Fruit fly (Drosophila melanogaster) whole organism, embryonic: ENCODE data around the gene sals.
A peak's percentile ranks its signal among the peaks of the same experiment; 100 is the strongest.

ENCODE experiments used
- B-H1 ChIP-seq: fragments of 200-800 bp; sonication (Bioruptor generic); IDR thresholded peaks from 3 replicates; pipeline ENCODE4 v1.3.6; 2022; ENCODE audit warnings: missing biosample characterization, missing genetic modification characterization
- B-H2 ChIP-seq: fragments of 200-800 bp; sonication (Bioruptor generic); optimal IDR thresholded peaks from 2 replicates; lab custom pipeline; 2018; ENCODE audit warnings: missing biosample characterization, mild to moderate bottlenecking, missing genetic modification characterization
- CG10321 ChIP-seq: fragments of 200-800 bp; sonication (Bioruptor generic); IDR thresholded peaks from 2 replicates; pipeline ENCODE4 v1.3.6; 2022; ENCODE audit warnings: missing biosample characterization, missing genetic modification characterization
- CG12104 ChIP-seq: fragments of 200-800 bp; sonication (Bioruptor generic); optimal IDR thresholded peaks from 3 replicates; lab custom pipeline; 2016; ENCODE audit warnings: missing biosample characterization, missing genetic modification characterization
- CG15479 ChIP-seq: fragments of 200-800 bp; sonication (Bioruptor generic); optimal IDR thresholded peaks from 3 replicates; lab custom pipeline; 2019; ENCODE audit warnings: missing biosample characterization, mild to moderate bottlenecking, missing genetic modification characterization, moderate library complexity
- CG17829 ChIP-seq: fragments of 200-800 bp; optimal IDR thresholded peaks from 2 replicates; lab custom pipeline; 2019; ENCODE audit warnings: missing biosample characterization, mild to moderate bottlenecking, missing genetic modification characterization, moderate library complexity
- CG2116 ChIP-seq: fragments of 200-800 bp; sonication (Bioruptor generic); optimal IDR thresholded peaks from 3 replicates; lab custom pipeline; 2018; ENCODE audit warnings: missing biosample characterization, mild to moderate bottlenecking, missing genetic modification characterization
- CG2120 ChIP-seq: fragments of 200-800 bp; sonication (Bioruptor generic); optimal IDR thresholded peaks from 3 replicates; lab custom pipeline; 2016; ENCODE audit warnings: missing biosample characterization, missing genetic modification characterization
- CG34422 ChIP-seq: fragments of 200-800 bp; sonication (Bioruptor generic); IDR thresholded peaks from 3 replicates; pipeline ENCODE4 v1.3.6; 2022; ENCODE audit warnings: missing biosample characterization, missing genetic modification characterization
- CG4424 ChIP-seq: fragments of 200-800 bp; sonication (Bioruptor generic); optimal IDR thresholded peaks from 3 replicates; lab custom pipeline; 2016; ENCODE audit warnings: missing biosample characterization, missing genetic modification characterization
- CG5180 ChIP-seq: fragments of 200-800 bp; sonication (Bioruptor generic); optimal IDR thresholded peaks from 3 replicates; lab custom pipeline; 2017; ENCODE audit warnings: missing biosample characterization, missing genetic modification characterization, mild to moderate bottlenecking, moderate library complexity, missing genetic modification reagents
- CG7786 ChIP-seq: fragments of 200-800 bp; sonication (Bioruptor generic); optimal IDR thresholded peaks from 2 replicates; lab custom pipeline; 2016; ENCODE audit warnings: missing biosample characterization, missing genetic modification characterization
- CG8478 ChIP-seq: fragments of >200 bp; optimal IDR thresholded peaks from 2 replicates; lab custom pipeline; 2018
- D ChIP-seq, 2 experiments: fragments of 200-800 bp in 1 of 2; fragments of >200 bp in 1 of 2; sonication (Bioruptor generic) in 1 of 2; optimal IDR thresholded peaks; 2 replicates in 1 of 2; 3 replicates in 1 of 2; lab custom pipeline; 2017; ENCODE audit warnings: mild to moderate bottlenecking in 1 of 2, missing biosample characterization in 1 of 2, missing genetic modification characterization in 1 of 2, missing genetic modification reagents in 1 of 2
- Dip3 ChIP-seq: fragments of 200-800 bp; sonication (Bioruptor generic); optimal IDR thresholded peaks from 3 replicates; lab custom pipeline; 2016; ENCODE audit warnings: missing biosample characterization, missing genetic modification characterization
- Doc3 ChIP-seq: fragments of 200-800 bp; sonication (Bioruptor generic); IDR thresholded peaks from 3 replicates; pipeline ENCODE4 v1.3.6; 2022; ENCODE audit warnings: missing biosample characterization, missing genetic modification characterization; ENCODE audit not compliant: partially characterized antibody
- E2f2 ChIP-seq: fragments of 200-800 bp; sonication (Bioruptor generic); IDR thresholded peaks from 2 replicates; pipeline ENCODE4 v1.3.6; 2022; ENCODE audit warnings: missing biosample characterization, missing genetic modification characterization
- HLH3B ChIP-seq: fragments of 200-800 bp; sonication (Bioruptor generic); IDR thresholded peaks from 2 replicates; pipeline ENCODE4 v1.3.6; 2022; ENCODE audit warnings: missing biosample characterization, missing genetic modification characterization
- Hr78 ChIP-seq, 2 experiments: fragments of 200-800 bp in 1 of 2; fragments of >200 bp in 1 of 2; sonication (Bioruptor generic) in 1 of 2; optimal IDR thresholded peaks; 2 replicates each; lab custom pipeline; 2017 to 2019; ENCODE audit warnings: missing biosample characterization in 2 of 2, missing genetic modification characterization in 2 of 2, mild to moderate bottlenecking in 1 of 2, moderate library complexity in 1 of 2
- Mrtf ChIP-seq: fragments of 200-800 bp; sonication (Bioruptor generic); IDR thresholded peaks from 3 replicates; pipeline ENCODE4 v1.3.6; 2022; ENCODE audit warnings: missing biosample characterization, missing genetic modification characterization
- NC2β ChIP-seq: fragments of 200-800 bp; sonication (Bioruptor generic); optimal IDR thresholded peaks from 2 replicates; lab custom pipeline; 2016; ENCODE audit warnings: missing biosample characterization, missing genetic modification characterization
- NK7.1 ChIP-seq: fragments of 200-800 bp; sonication (Bioruptor generic); optimal IDR thresholded peaks from 3 replicates; lab custom pipeline; 2016; ENCODE audit warnings: missing biosample characterization, missing genetic modification characterization
- Nf-YB ChIP-seq: fragments of 200-800 bp; sonication (Bioruptor generic); optimal IDR thresholded peaks from 3 replicates; lab custom pipeline; 2019; ENCODE audit warnings: missing biosample characterization, mild to moderate bottlenecking, missing genetic modification characterization, moderate library complexity
- Six4 ChIP-seq: fragments of 200-800 bp; sonication (Bioruptor generic); optimal IDR thresholded peaks from 2 replicates; lab custom pipeline; 2016; ENCODE audit warnings: missing biosample characterization, missing genetic modification characterization
- Taf1 ChIP-seq: fragments of 200-800 bp; sonication (Bioruptor generic); IDR thresholded peaks from 2 replicates; pipeline ENCODE4 v1.3.6; 2022; ENCODE audit warnings: missing biosample characterization, missing genetic modification characterization
- ara ChIP-seq: fragments of 200-800 bp; sonication (Bioruptor generic); IDR thresholded peaks from 2 replicates; pipeline ENCODE4 v1.3.6; 2022; ENCODE audit warnings: missing biosample characterization, missing genetic modification characterization
- ash1 ChIP-seq: fragments of 200-800 bp; sonication (Bioruptor generic); optimal IDR thresholded peaks from 2 replicates; lab custom pipeline; 2018; ENCODE audit warnings: missing biosample characterization, mild to moderate bottlenecking, missing genetic modification characterization
- bbx ChIP-seq: fragments of 200-800 bp; sonication (Bioruptor generic); IDR thresholded peaks from 2 replicates; pipeline ENCODE4 v1.3.6; 2022; ENCODE audit warnings: missing biosample characterization, missing genetic modification characterization; ENCODE audit not compliant: partially characterized antibody
- bowl ChIP-seq: fragments of 200-800 bp; sonication (Bioruptor generic); IDR thresholded peaks from 2 replicates; pipeline ENCODE4 v1.3.6; 2022; ENCODE audit warnings: missing biosample characterization, missing genetic modification characterization
- btn ChIP-seq: fragments of 200-800 bp; sonication (Bioruptor generic); optimal IDR thresholded peaks from 2 replicates; lab custom pipeline; 2016; ENCODE audit warnings: missing biosample characterization, missing genetic modification characterization
- cato ChIP-seq: fragments of 200-800 bp; sonication (Bioruptor generic); optimal IDR thresholded peaks from 2 replicates; lab custom pipeline; 2016; ENCODE audit warnings: missing biosample characterization, missing genetic modification characterization, borderline replicate concordance
- chm ChIP-seq: fragments of 200-800 bp; sonication (Bioruptor generic); IDR thresholded peaks from 2 replicates; pipeline ENCODE4 v1.3.6; 2022; ENCODE audit warnings: missing biosample characterization, missing genetic modification characterization
- chn ChIP-seq: fragments of 200-800 bp; sonication (Bioruptor generic); optimal IDR thresholded peaks from 2 replicates; lab custom pipeline; 2016; ENCODE audit warnings: missing biosample characterization, missing genetic modification characterization
- crc ChIP-seq: fragments of 200-800 bp; sonication (Bioruptor generic); optimal IDR thresholded peaks from 2 replicates; lab custom pipeline; 2016; ENCODE audit warnings: missing biosample characterization, missing genetic modification characterization
- dmrt11E ChIP-seq: fragments of 200-800 bp; sonication (Bioruptor generic); optimal IDR thresholded peaks from 3 replicates; lab custom pipeline; 2018; ENCODE audit warnings: missing biosample characterization, mild to moderate bottlenecking, missing genetic modification characterization, moderate library complexity
- eve ChIP-seq, 2 experiments: fragments of >200 bp; optimal IDR thresholded peaks; 2 replicates each; lab custom pipeline; 2017; ENCODE audit warnings: missing biosample characterization in 2 of 2, missing genetic modification characterization in 2 of 2
- fu2 ChIP-seq: fragments of 200-800 bp; sonication (Bioruptor generic); optimal IDR thresholded peaks from 2 replicates; lab custom pipeline; 2016; ENCODE audit warnings: missing biosample characterization, missing genetic modification characterization
- hth ChIP-seq: fragments of >200 bp; optimal IDR thresholded peaks from 2 replicates; lab custom pipeline; 2017; ENCODE audit warnings: inconsistent platforms
- lov ChIP-seq, 2 experiments: fragments of 200-800 bp in 1 of 2; fragments of >200 bp in 1 of 2; sonication (Bioruptor generic) in 1 of 2; IDR thresholded peaks in 1 of 2; optimal IDR thresholded peaks in 1 of 2; 2 replicates in 1 of 2; 3 replicates in 1 of 2; pipeline versions ENCODE4 v1.3.6 to Lab custom; 2017 to 2022; ENCODE audit warnings: missing biosample characterization in 1 of 2, missing genetic modification characterization in 1 of 2
- mam ChIP-seq: fragments of 200-800 bp; sonication (Bioruptor generic); optimal IDR thresholded peaks from 3 replicates; lab custom pipeline; 2016; ENCODE audit warnings: missing biosample characterization, missing genetic modification characterization
- p53 ChIP-seq: fragments of 200-800 bp; sonication (Bioruptor generic); optimal IDR thresholded peaks from 2 replicates; lab custom pipeline; 2016; ENCODE audit warnings: missing biosample characterization, missing genetic modification characterization
- pan ChIP-seq, 4 experiments: fragments of >200 bp in 3 of 4; fragments of 200-800 bp in 1 of 4; sonication (Bioruptor generic) in 1 of 4; optimal IDR thresholded peaks in 3 of 4; IDR thresholded peaks in 1 of 4; 2 replicates each; pipeline versions ENCODE4 v1.3.6 to Lab custom; 2017 to 2022; ENCODE audit warnings: missing biosample characterization in 2 of 4, missing genetic modification characterization in 2 of 4, mixed read lengths in 1 of 4
- pb ChIP-seq: fragments of 200-800 bp; sonication (Bioruptor generic); optimal IDR thresholded peaks from 3 replicates; lab custom pipeline; 2016; ENCODE audit warnings: missing biosample characterization, missing genetic modification characterization
- prd ChIP-seq, 3 experiments: fragments of >200 bp in 2 of 3; fragments of 200-800 bp in 1 of 3; sonication (Bioruptor generic) in 1 of 3; optimal IDR thresholded peaks in 2 of 3; IDR thresholded peaks in 1 of 3; 2 replicates in 2 of 3; 3 replicates in 1 of 3; pipeline versions ENCODE4 v1.3.6 to Lab custom; 2017 to 2022; ENCODE audit warnings: missing biosample characterization in 1 of 3, missing genetic modification characterization in 1 of 3
- shn ChIP-seq: fragments of 200-800 bp; sonication (Bioruptor generic); optimal IDR thresholded peaks from 3 replicates; lab custom pipeline; 2016; ENCODE audit warnings: missing biosample characterization, missing genetic modification characterization
- sug ChIP-seq: fragments of 200-800 bp; optimal IDR thresholded peaks from 2 replicates; lab custom pipeline; 2019; ENCODE audit warnings: missing biosample characterization, mild to moderate bottlenecking, missing genetic modification characterization, moderate library complexity
- tgo ChIP-seq: fragments of 200-800 bp; sonication (Bioruptor generic); IDR thresholded peaks from 3 replicates; pipeline ENCODE4 v1.3.6; 2022; ENCODE audit warnings: missing biosample characterization, missing genetic modification characterization
- tin ChIP-seq: fragments of 200-800 bp; sonication (Bioruptor generic); optimal IDR thresholded peaks from 3 replicates; lab custom pipeline; 2016; ENCODE audit warnings: missing biosample characterization, missing genetic modification characterization
- tna ChIP-seq: fragments of 200-800 bp; sonication (Bioruptor generic); IDR thresholded peaks from 2 replicates; pipeline ENCODE4 v1.3.6; 2022; ENCODE audit warnings: missing biosample characterization, missing genetic modification characterization; ENCODE audit not compliant: partially characterized antibody

sals gene

DNA sequence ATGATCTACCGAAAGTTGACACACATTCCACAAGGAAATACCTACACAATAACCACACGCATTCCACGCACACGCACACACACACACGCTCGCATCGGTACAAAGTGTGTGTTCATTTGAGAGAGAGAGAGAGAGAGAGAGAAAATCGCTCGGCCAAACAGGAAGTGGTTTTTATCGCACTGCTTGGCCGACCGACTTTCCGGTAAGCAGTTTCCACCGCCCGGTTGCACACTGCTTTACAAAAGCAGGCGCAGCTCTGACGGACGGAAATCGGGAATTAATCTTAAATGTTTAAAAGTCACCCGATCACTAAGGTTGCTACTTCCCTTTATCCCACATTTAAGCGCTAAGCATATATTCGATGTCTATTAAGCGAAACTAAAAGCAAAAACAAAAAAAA, 58.8 kb downstream of the sals start (continued):
- no peak for TF ChIP-seq eve (GFP tag; optimal IDR thresholded peaks at IDR 0.05; lab: Kevin White, UChicago)
- TF ChIP-seq NC2β (GFP tag; lab: Kevin White, UChicago): no peak
- TF ChIP-seq CG2116 (GFP tag; lab: Kevin White, UChicago): peak; percentile 51
- TF ChIP-seq Doc3 (GFP tag; lab: Robert Waterston, UW): no peak
- TF ChIP-seq CG10321 (GFP tag; lab: Robert Waterston, UW): peak; percentile 41; the same call in 1 of the 2 replicates
- TF ChIP-seq CG15479 (GFP tag; lab: Kevin White, UChicago): peak; percentile 44
- TF ChIP-seq CG5180 (GFP tag; lab: Kevin White, UChicago): peak; percentile 45
- TF ChIP-seq Six4 (GFP tag; lab: Kevin White, UChicago): peak; percentile 44
- TF ChIP-seq tgo: peak; percentile 37; the same call in 1 of the 3 replicates
- TF ChIP-seq ara (GFP tag; lab: Robert Waterston, UW): peak; percentile 83
- peak; percentile 62 for TF ChIP-seq chn (GFP tag; lab: Kevin White, UChicago)
- peak; percentile 81; the same call in 1 of the 2 replicates for TF ChIP-seq chm (GFP tag; lab: Robert Waterston, UW)
- no peak for TF ChIP-seq B-H2 (GFP tag; lab: Kevin White, UChicago)
- no peak for TF ChIP-seq hth
- no peak for TF ChIP-seq CG2120
- no peak for TF ChIP-seq CG17829 (tag; lab: Kevin White, UChicago)
- no peak for TF ChIP-seq bowl (GFP tag; lab: Robert Waterston, UW)
- TF ChIP-seq shn (GFP tag; lab: Kevin White, UChicago): peak; percentile 50
- no peak for TF ChIP-seq fu2 (GFP tag; lab: Kevin White, UChicago)
- TF ChIP-seq HLH3B (GFP tag; lab: Robert Waterston, UW): peak; percentile 70; the same call in 1 of the 2 replicates
- TF ChIP-seq CG8478 (lab: Kevin White, UChicago): no peak
- no peak for TF ChIP-seq ash1 (GFP tag; lab: Kevin White, UChicago)
- peak; percentile 62; the same call in 2 of the 3 replicates for TF ChIP-seq Mrtf (GFP tag; lab: Robert Waterston, UW)
- TF ChIP-seq tin (GFP tag; lab: Kevin White, UChicago): peak; percentile 57
- TF ChIP-seq D (optimal IDR thresholded peaks at IDR 0.05; lab: Kevin White, UChicago): no peak
- peak; percentile 75 for TF ChIP-seq D (GFP tag; optimal IDR thresholded peaks at IDR 0.05; lab: Kevin White, UChicago)
- no peak for TF ChIP-seq Taf1
- TF ChIP-seq B-H1 (GFP tag; lab: Robert Waterston, UW): 0 out of 3 replicates have a peak, but pooled peaks have one; percentile 31
- TF ChIP-seq Nf-YB (GFP tag; lab: Kevin White, UChicago): peak; percentile 40
- TF ChIP-seq CG12104 (GFP tag; lab: Kevin White, UChicago): peak; percentile 57
- peak; percentile 83 for TF ChIP-seq dmrt11E (tag; lab: Kevin White, UChicago)
- TF ChIP-seq crc (GFP tag; lab: Kevin White, UChicago): peak; percentile 44
- peak; percentile 64 for TF ChIP-seq btn
- no peak for TF ChIP-seq tna
- TF ChIP-seq pan (optimal IDR thresholded peaks at IDR 0.05; lab: Kevin White, UChicago): no peak
- no peak for TF ChIP-seq pan (GFP tag; optimal IDR thresholded peaks at IDR 0.05 in 1 of 2, IDR thresholded peaks at IDR 0.05 in 1 of 2)
- no peak for TF ChIP-seq lov (optimal IDR thresholded peaks at IDR 0.05; lab: Kevin White, UChicago)
- peak; percentile 93 for TF ChIP-seq lov (GFP tag; IDR thresholded peaks at IDR 0.05; lab: Robert Waterston, UW)
- no peak for TF ChIP-seq sug (tag; lab: Kevin White, UChicago)
- TF ChIP-seq prd (optimal IDR thresholded peaks at IDR 0.05; lab: Kevin White, UChicago): no peak
- TF ChIP-seq prd (GFP tag; IDR thresholded peaks at IDR 0.05; lab: Robert Waterston, UW): peak; percentile 76; the same call in 2 of the 3 replicates
- no peak for TF ChIP-seq Hr78 (GFP tag; optimal IDR thresholded peaks at IDR 0.05; lab: Kevin White, UChicago)
- TF ChIP-seq NK7.1 (GFP tag; lab: Kevin White, UChicago): peak; percentile 65
- TF ChIP-seq pb (GFP tag; lab: Kevin White, UChicago): peak; percentile 71
- no peak for TF ChIP-seq E2f2 (GFP tag; lab: Robert Waterston, UW)
- no peak for TF ChIP-seq CG34422
- TF ChIP-seq cato (GFP tag; lab: Kevin White, UChicago): no peak
- TF ChIP-seq bbx (GFP tag; lab: Robert Waterston, UW): no peak
- TF ChIP-seq mam (GFP tag; lab: Kevin White, UChicago): no peak
- no peak for TF ChIP-seq CG7786
- TF ChIP-seq Dip3 (GFP tag; lab: Kevin White, UChicago): no peak
- peak; percentile 77 for TF ChIP-seq CG4424
- peak; percentile 61 for TF ChIP-seq p53
